Worm (Caenorhabditis elegans) whole organism, dauer: ENCODE measurements around the gene D1054.10.

ENCODE experiments used
- unc-62 ChIP-seq: sonication (generic microtip); optimal IDR thresholded peaks from 2 replicates; lab custom pipeline; 2017; ENCODE audit warnings: missing biosample characterization, missing genetic modification reagents, missing genetic modification characterization

The D1054.10 gene

DNA sequence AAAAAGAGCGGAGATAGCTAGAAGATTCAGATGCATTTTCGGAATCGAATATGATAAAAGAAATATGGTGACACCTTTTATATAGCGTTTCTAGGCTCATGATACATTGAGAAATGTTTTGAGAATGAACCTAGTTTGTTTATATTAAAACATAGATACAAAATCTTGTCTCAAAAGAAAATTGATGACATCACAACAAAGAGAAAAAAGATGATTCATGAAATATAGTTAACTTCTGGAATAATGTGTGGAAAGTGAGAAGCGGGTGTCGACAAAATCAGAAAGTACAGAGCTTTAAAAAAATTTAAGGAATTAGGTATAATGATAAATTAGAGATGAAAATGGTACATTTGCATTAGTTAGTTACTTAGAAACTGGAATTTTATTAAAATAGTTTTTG, at the start of gene D1054.10:
Gene D1054.10 (minus strand): TSS at position 101 of the 400 bp plus-strand sequence.
- TF ChIP-seq unc-62 (GFP tag; lab: Kevin White, UChicago) = no peak

DNA sequence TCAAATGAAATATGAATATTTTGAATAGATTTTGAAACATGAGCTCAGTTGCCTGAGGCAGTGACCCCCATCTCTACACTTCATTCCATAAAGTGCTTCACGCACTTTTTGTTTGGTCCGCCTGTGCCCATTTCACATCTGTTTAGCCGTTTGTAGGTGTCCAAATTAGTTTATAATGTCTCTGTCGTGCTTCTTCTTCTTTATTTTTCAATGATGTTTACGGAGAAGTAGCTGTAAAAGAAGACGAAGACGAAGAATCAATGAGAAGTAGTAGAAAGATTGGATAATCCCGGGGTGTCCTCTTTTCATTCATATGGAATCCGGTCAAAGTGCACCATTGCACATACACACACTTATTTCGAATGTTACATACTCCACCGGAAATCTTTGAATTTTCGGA, 46.7 kb upstream of the D1054.10 start:
- no peak for TF ChIP-seq unc-62 (GFP tag; lab: Kevin White, UChicago)

DNA sequence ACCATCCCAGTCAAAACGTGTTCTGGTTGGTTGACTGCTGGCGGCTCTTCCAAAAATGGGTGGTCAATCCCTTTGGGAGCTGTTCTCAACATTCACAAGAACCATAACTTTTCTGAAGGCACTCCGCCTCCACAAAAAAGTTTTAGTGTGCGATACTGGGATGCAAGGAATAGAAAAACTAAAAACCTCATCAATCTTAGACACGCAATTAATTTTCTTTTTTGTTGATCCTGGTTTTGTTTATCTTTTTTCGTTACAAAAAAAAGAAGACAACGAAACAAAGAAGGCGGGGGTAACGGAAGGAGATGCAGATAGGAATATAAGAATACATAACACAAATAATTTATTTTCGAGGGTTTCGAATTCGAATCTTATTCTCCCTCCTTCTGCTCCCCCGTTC, 45.5 kb upstream of the D1054.10 start:
- TF ChIP-seq unc-62 (GFP tag; lab: Kevin White, UChicago) = no peak

- TF ChIP-seq unc-62 (GFP tag; lab: Kevin White, UChicago) = no peak
Observed at ce11 chrV:10834682-10835219, 42.1 kb upstream of the D1054.10 start.

DNA sequence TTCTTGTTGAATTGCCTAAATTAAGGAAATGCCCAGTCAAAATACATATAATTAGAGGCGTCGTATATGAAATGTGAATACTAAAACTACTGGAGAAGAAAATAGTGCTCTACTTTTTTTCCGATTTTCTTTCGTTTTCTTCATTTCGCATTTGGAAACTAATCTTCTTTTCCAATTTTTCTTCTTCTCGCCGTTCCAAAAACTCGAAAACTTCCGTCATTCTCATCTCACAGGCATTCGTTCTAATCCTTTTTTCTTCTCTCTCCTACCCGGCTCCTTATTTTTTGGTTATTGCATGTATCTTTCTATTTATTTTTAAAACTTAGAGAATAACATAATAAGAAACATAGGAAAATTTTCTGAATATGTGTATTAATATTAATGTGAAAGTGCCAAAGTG, 40.2 kb upstream of the D1054.10 start:
- TF ChIP-seq unc-62 (GFP tag; lab: Kevin White, UChicago) = no peak

ce11 chrV:10824711-10825110, 32.0 kb upstream of the D1054.10 start, which contains the start of gene nrx-1:
Gene nrx-1 (plus strand): TSS chrV:10825011.
- no peak for TF ChIP-seq unc-62 (GFP tag; lab: Kevin White, UChicago)

ce11 chrV:10818498-10818897, 25.8 kb upstream of the D1054.10 start:
- TF ChIP-seq unc-62 (GFP tag; lab: Kevin White, UChicago) = no peak

ce11 chrV:10816831-10817230, 24.2 kb upstream of the D1054.10 start:
- no peak for TF ChIP-seq unc-62 (GFP tag; lab: Kevin White, UChicago)

- TF ChIP-seq unc-62 (GFP tag; lab: Kevin White, UChicago) = no peak
Observed at ce11 chrV:10814333-10814732, 21.7 kb upstream of the D1054.10 start.

ce11 chrV:10813425-10814156, 20.9 kb upstream of the D1054.10 start, which contains the start of the genes C29A12.1 and lig-1:
Gene C29A12.1 (minus strand): TSS chrV:10813487.
Gene lig-1 (plus strand): TSS chrV:10814106.
- no peak for TF ChIP-seq unc-62 (GFP tag; lab: Kevin White, UChicago)

DNA sequence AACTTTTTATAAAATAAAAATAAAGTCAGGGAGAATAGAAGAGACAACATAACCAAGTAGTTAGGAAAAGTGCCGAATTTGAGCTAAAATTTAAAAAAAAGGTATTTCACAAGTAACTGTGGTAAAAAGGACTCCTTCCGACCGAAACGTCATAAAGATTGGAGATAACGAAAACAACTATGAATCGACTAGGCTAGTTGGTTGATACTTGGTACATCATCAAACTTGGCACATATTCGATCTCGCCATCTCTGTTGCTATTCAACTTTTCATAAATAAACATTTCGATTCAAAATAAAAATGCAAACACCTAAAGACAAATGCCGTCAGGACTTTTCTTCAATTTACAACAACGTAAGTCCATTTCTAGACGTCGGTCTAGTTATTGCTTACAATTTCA, 19.1 kb upstream of the D1054.10 start, which contains the start of gene C29A12.22:
Gene C29A12.22 (plus strand): TSS at position 301 of the 400 bp plus-strand sequence.
- TF ChIP-seq unc-62 (GFP tag; lab: Kevin White, UChicago) = no peak

DNA sequence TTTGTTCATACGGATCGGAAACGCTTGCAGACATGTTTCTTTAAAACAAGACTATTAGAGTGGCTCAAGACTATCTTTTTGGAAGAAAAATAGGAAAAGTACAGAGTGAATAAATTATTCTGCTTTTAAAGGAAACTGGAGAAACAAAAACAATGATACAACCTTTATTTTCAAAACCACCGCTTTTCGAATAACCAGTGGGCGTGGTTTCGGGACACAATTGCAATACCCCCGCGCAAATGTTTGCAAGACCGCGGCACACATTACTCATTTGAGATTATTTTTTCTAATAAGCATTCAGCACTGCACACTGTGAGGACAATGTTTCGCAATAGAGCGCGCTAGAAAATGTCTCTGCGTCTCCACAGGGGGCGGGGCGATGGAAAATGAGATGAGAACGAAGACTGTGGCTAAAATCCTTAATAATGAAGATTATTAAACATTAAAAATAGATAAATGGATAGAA, 15.2 kb upstream of the D1054.10 start, which contains the start of gene plrg-1:
Gene plrg-1 (minus strand): TSS at position 51 of the 466 bp plus-strand sequence.
- TF ChIP-seq unc-62 (GFP tag; lab: Kevin White, UChicago) = no peak

DNA sequence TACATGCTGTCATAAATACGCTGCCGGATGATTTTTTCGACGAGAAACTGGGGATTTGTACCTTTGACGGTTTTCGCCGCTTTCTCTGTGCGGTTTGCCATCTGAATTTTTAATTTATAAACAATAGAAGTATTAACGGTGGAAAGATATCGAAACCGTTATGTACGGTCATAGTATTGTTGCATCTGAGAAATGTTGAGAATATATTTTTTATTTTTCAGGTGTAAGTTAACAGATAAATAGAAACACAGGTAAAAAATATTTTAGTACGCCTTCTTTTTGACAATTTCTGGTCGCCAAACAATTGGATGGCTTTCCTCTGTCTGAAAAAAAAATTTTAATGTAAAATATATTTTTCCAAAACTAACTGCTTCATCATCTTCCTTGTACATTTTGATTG, 13.3 kb upstream of the D1054.10 start, which contains the start of gene prp-38:
Gene prp-38 (minus strand): TSS at position 101 of the 400 bp plus-strand sequence.
- TF ChIP-seq unc-62 (GFP tag; lab: Kevin White, UChicago) = no peak

DNA sequence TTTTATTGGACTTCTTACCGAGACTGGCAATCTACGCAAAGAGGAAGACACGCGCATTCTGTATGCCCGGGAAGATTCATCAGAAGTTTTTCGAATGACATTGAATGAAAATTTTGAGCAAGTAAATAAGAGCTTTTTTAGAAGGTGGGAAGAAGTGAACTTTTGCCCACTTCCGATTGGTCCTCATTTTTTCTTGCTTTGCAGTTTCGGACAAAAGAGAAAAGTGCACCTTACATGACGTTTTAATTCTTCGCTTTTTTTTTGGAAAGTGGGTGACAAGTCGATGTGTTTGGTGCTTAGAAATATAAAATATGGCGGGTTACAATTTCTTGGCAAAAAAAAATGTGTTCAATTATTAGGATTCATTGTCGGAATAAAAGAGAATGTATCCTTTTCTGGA, 11.7 kb upstream of the D1054.10 start, which contains the start of gene secs-1:
Gene secs-1 (minus strand): TSS at position 101 of the 400 bp plus-strand sequence.
- no peak for TF ChIP-seq unc-62 (GFP tag; lab: Kevin White, UChicago)

DNA sequence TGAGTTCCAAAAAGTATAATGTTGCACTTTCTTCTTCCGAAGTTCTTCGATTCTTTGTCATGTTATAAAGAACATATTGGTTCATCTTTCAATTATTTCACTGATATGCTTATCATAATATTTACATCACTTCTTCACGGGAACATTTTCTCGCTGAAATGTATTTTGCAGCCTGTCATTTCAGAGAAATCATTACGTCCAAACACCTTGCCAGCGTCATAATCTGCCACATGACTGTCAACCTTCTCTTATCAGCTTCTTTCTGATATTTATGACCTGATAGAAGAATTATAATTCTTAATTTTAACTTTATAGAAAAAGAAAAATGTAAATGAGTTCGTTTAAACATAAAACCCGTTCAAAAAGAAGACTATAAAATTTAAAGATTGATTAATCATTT, 9.4 kb upstream of the D1054.10 start:
- no peak for TF ChIP-seq unc-62 (GFP tag; lab: Kevin White, UChicago)

- TF ChIP-seq unc-62 (GFP tag; lab: Kevin White, UChicago) = no peak
Observed at ce11 chrV:10801154-10801553, 8.5 kb upstream of the D1054.10 start, which contains the start of gene D1054.18. Gene D1054.18 (minus strand): TSS chrV:10801198.
